Fruit fly (Drosophila melanogaster) whole organism, adult: Measurements from ENCODE around the gene eIF1A.

ENCODE experiments used
- CG11617 ChIP-seq: fragments of 200-800 bp; sonication (Bioruptor generic); optimal IDR thresholded peaks from 2 replicates; lab custom pipeline; 2017; ENCODE audit warnings: mild to moderate bottlenecking, missing biosample characterization, missing genetic modification reagents, missing genetic modification characterization
- CG14711 ChIP-seq: fragments of 200-800 bp; sonication (Bioruptor generic); optimal IDR thresholded peaks from 2 replicates; lab custom pipeline; 2018; ENCODE audit warnings: missing biosample characterization, mild to moderate bottlenecking, missing genetic modification characterization, moderate library complexity
- CG1620 ChIP-seq: fragments of 200-800 bp; sonication (Bioruptor generic); optimal IDR thresholded peaks from 2 replicates; lab custom pipeline; 2016; ENCODE audit warnings: missing biosample characterization, missing genetic modification characterization
- CG7045 ChIP-seq: fragments of 200-800 bp; sonication (Bioruptor generic); optimal IDR thresholded peaks from 2 replicates; lab custom pipeline; 2017; ENCODE audit warnings: missing biosample characterization, mild to moderate bottlenecking, missing genetic modification characterization
- Clk ChIP-seq: fragments of 200-800 bp; sonication (Bioruptor generic); optimal IDR thresholded peaks from 2 replicates; lab custom pipeline; 2017; ENCODE audit warnings: missing biosample characterization, missing genetic modification characterization
- Hr96 ChIP-seq: fragments of 200-800 bp; sonication (Bioruptor generic); optimal IDR thresholded peaks from 2 replicates; lab custom pipeline; 2016; ENCODE audit warnings: missing biosample characterization, missing genetic modification characterization
- cic ChIP-seq: fragments of 200-800 bp; sonication (Bioruptor generic); optimal IDR thresholded peaks from 2 replicates; lab custom pipeline; 2017; ENCODE audit warnings: missing biosample characterization, mild to moderate bottlenecking, missing genetic modification characterization, moderate library complexity
- ovo ChIP-seq: fragments of 200-800 bp; sonication (Bioruptor generic); optimal IDR thresholded peaks from 2 replicates; lab custom pipeline; 2016; ENCODE audit warnings: missing biosample characterization, missing genetic modification characterization
- tj ChIP-seq: fragments of 200-800 bp; sonication (Bioruptor generic); optimal IDR thresholded peaks from 3 replicates; lab custom pipeline; 2017; ENCODE audit warnings: missing biosample characterization, mild to moderate bottlenecking, missing genetic modification characterization, moderate library complexity

dm6 chr3R:18252578-18252977 lies 21.9 kb upstream of the eIF1A start, which contains the start of gene CG12320:
- TF ChIP-seq CG7045 (GFP tag; lab: Kevin White, UChicago) (no peak), ovo (GFP tag; lab: Kevin White, UChicago) (no peak), CG11617 (GFP tag; lab: Kevin White, UChicago) (no peak), tj (GFP tag; lab: Kevin White, UChicago) (no peak), Clk (no peak), Hr96 (GFP tag; lab: Kevin White, UChicago) (no peak), cic (no peak), CG1620 (GFP tag; lab: Kevin White, UChicago) (no peak), CG14711 (tag; lab: Kevin White, UChicago) (no peak)
